Fruit fly (Drosophila melanogaster): Measurements from ENCODE around the gene TMEM216.

- TF ChIP-seq h (optimal IDR thresholded peaks at IDR 0.05) (no peak), psq (optimal IDR thresholded peaks at IDR 0.05) (no peak), ttk (optimal IDR thresholded peaks at IDR 0.05) (no peak), Sin3A (optimal IDR thresholded peaks at IDR 0.05) (no peak)
Observed at dm6 chr3R:8741248-8741647, 25.2 kb downstream of the TMEM216 start.

Data from Kc167 (cell line).